Fruit fly (Drosophila melanogaster) whole organism, prepupa: ENCODE measurements around the gene CG33287.
A peak's percentile ranks its signal among the peaks of the same experiment; 100 is the strongest.

Experiments used
- Blimp-1 ChIP-seq: fragments of 200-800 bp; sonication (Bioruptor generic); optimal IDR thresholded peaks from 3 replicates; lab custom pipeline; 2017; ENCODE audit warnings: missing biosample characterization, missing genetic modification characterization, mild to moderate bottlenecking, moderate library complexity, missing genetic modification reagents
- CG10631 ChIP-seq: fragments of 200-800 bp; sonication (Bioruptor generic); optimal IDR thresholded peaks from 2 replicates; lab custom pipeline; 2016; ENCODE audit warnings: missing biosample characterization, missing genetic modification characterization
- CG10669 ChIP-seq: fragments of 200-800 bp; sonication (Bioruptor generic); optimal IDR thresholded peaks from 3 replicates; lab custom pipeline; 2018; ENCODE audit warnings: missing biosample characterization, mild to moderate bottlenecking, missing genetic modification characterization, moderate library complexity
- CG11294 ChIP-seq: fragments of 200-800 bp; sonication (Bioruptor generic); IDR thresholded peaks from 2 replicates; pipeline ENCODE4 v1.3.6; 2022; ENCODE audit warnings: missing biosample characterization, missing genetic modification characterization
- CG11762 ChIP-seq: fragments of 200-800 bp; sonication (Bioruptor generic); optimal IDR thresholded peaks from 3 replicates; lab custom pipeline; 2016; ENCODE audit warnings: missing biosample characterization, missing genetic modification characterization; ENCODE audit not compliant: insufficient read depth
- CG15336 ChIP-seq: fragments of 200-800 bp; sonication (Bioruptor generic); IDR thresholded peaks from 2 replicates; pipeline ENCODE4 v1.3.6; 2022; ENCODE audit warnings: missing biosample characterization, missing genetic modification characterization
- CG1621 ChIP-seq: fragments of 200-800 bp; sonication (Bioruptor generic); optimal IDR thresholded peaks from 3 replicates; lab custom pipeline; 2018; ENCODE audit warnings: missing biosample characterization, mild to moderate bottlenecking, missing genetic modification characterization
- CG16779 ChIP-seq: fragments of 200-800 bp; sonication (Bioruptor generic); optimal IDR thresholded peaks from 3 replicates; lab custom pipeline; 2017; ENCODE audit warnings: missing biosample characterization, mild to moderate bottlenecking, missing genetic modification characterization
- CG3032 ChIP-seq: fragments of 200-800 bp; optimal IDR thresholded peaks from 2 replicates; lab custom pipeline; 2019; ENCODE audit warnings: missing biosample characterization, mild to moderate bottlenecking, missing genetic modification characterization, moderate library complexity
- CG31627 ChIP-seq: fragments of 200-800 bp; sonication (Bioruptor generic); optimal IDR thresholded peaks from 3 replicates; lab custom pipeline; 2016; ENCODE audit warnings: missing biosample characterization, missing genetic modification characterization
- CG32006 ChIP-seq: fragments of 200-800 bp; sonication (Bioruptor generic); optimal IDR thresholded peaks from 3 replicates; lab custom pipeline; 2017; ENCODE audit warnings: missing biosample characterization, mild to moderate bottlenecking, missing genetic modification characterization
- CG34406 ChIP-seq: fragments of 200-800 bp; sonication (Bioruptor generic); optimal IDR thresholded peaks from 3 replicates; lab custom pipeline; 2016; ENCODE audit warnings: missing biosample characterization, missing genetic modification characterization
- CG3919 ChIP-seq: fragments of 200-800 bp; sonication (Bioruptor generic); optimal IDR thresholded peaks from 3 replicates; lab custom pipeline; 2016; ENCODE audit warnings: missing biosample characterization, missing genetic modification characterization
- CG4318 ChIP-seq: fragments of 200-800 bp; sonication (Bioruptor generic); optimal IDR thresholded peaks from 3 replicates; lab custom pipeline; 2017; ENCODE audit warnings: missing biosample characterization, mild to moderate bottlenecking, missing genetic modification characterization
- CG6163 ChIP-seq: fragments of 200-800 bp; sonication (Bioruptor generic); IDR thresholded peaks from 3 replicates; pipeline ENCODE4 v1.3.6; 2022; ENCODE audit warnings: missing biosample characterization, missing genetic modification characterization
- CG6276 ChIP-seq: fragments of 200-800 bp; sonication (Bioruptor generic); optimal IDR thresholded peaks from 2 replicates; lab custom pipeline; 2017; ENCODE audit warnings: missing biosample characterization, mild to moderate bottlenecking, missing genetic modification characterization
- CG6792 ChIP-seq: fragments of 200-800 bp; sonication (Bioruptor generic); optimal IDR thresholded peaks from 3 replicates; lab custom pipeline; 2016; ENCODE audit warnings: missing biosample characterization, missing genetic modification characterization
- CG6808 ChIP-seq: fragments of 200-800 bp; sonication (Bioruptor generic); optimal IDR thresholded peaks from 3 replicates; lab custom pipeline; 2017; ENCODE audit warnings: missing biosample characterization, missing genetic modification characterization, mild to moderate bottlenecking, moderate library complexity, missing genetic modification reagents
- CG6854 ChIP-seq: fragments of 200-800 bp; sonication (Bioruptor generic); optimal IDR thresholded peaks from 2 replicates; lab custom pipeline; 2017; ENCODE audit warnings: missing biosample characterization, mild to moderate bottlenecking, missing genetic modification characterization
- CG8119 ChIP-seq: fragments of 200-800 bp; sonication (Bioruptor generic); IDR thresholded peaks from 3 replicates; pipeline ENCODE4 v1.3.6; 2022; ENCODE audit warnings: missing biosample characterization, missing genetic modification characterization
- CG8632 ChIP-seq: fragments of 200-800 bp; sonication (Bioruptor generic); optimal IDR thresholded peaks from 3 replicates; lab custom pipeline; 2016; ENCODE audit warnings: missing biosample characterization, missing genetic modification characterization
- Eip78C ChIP-seq: fragments of 200-800 bp; sonication (Bioruptor generic); peaks from one replicate; lab custom pipeline; 2016; ENCODE audit warnings: missing biosample characterization, missing genetic modification characterization
- Ets21C ChIP-seq: fragments of 200-800 bp; sonication (Bioruptor generic); optimal IDR thresholded peaks from 3 replicates; lab custom pipeline; 2016; ENCODE audit warnings: missing biosample characterization, missing genetic modification characterization
- Gug ChIP-seq: fragments of 200-800 bp; sonication (Bioruptor generic); IDR thresholded peaks from 2 replicates; pipeline ENCODE4 v1.3.6; 2022; ENCODE audit warnings: missing biosample characterization, missing genetic modification characterization
- Hr38 ChIP-seq: sonication (Bioruptor generic); optimal IDR thresholded peaks from 2 replicates; lab custom pipeline; 2016; ENCODE audit warnings: missing biosample characterization, missing genetic modification characterization
- Hr39 ChIP-seq: fragments of 200-800 bp; sonication (Bioruptor generic); optimal IDR thresholded peaks from 2 replicates; lab custom pipeline; 2016; ENCODE audit warnings: missing biosample characterization, missing genetic modification characterization
- Hr4 ChIP-seq: fragments of 200-800 bp; sonication (Bioruptor generic); optimal IDR thresholded peaks from 3 replicates; lab custom pipeline; 2016; ENCODE audit warnings: missing biosample characterization, missing genetic modification characterization
- Lpt ChIP-seq: fragments of 200-800 bp; sonication (Bioruptor generic); optimal IDR thresholded peaks from 3 replicates; lab custom pipeline; 2016; ENCODE audit warnings: missing biosample characterization, missing genetic modification characterization
- Met ChIP-seq: fragments of 200-800 bp; sonication (Bioruptor generic); optimal IDR thresholded peaks from 3 replicates; lab custom pipeline; 2016; ENCODE audit warnings: missing biosample characterization, missing genetic modification characterization
- OdsH ChIP-seq: fragments of 200-800 bp; sonication (Bioruptor generic); optimal IDR thresholded peaks from 3 replicates; lab custom pipeline; 2016; ENCODE audit warnings: missing biosample characterization, missing genetic modification characterization
- Smox ChIP-seq: fragments of 200-800 bp; sonication (Bioruptor generic); optimal IDR thresholded peaks from 3 replicates; lab custom pipeline; 2016; ENCODE audit warnings: missing biosample characterization, missing genetic modification characterization
- Sox102F ChIP-seq: fragments of 200-800 bp; sonication (Bioruptor generic); optimal IDR thresholded peaks from 2 replicates; lab custom pipeline; 2016; ENCODE audit warnings: missing biosample characterization, mild to moderate bottlenecking, missing genetic modification characterization
- Sox14 ChIP-seq: fragments of 200-800 bp; sonication (Bioruptor generic); optimal IDR thresholded peaks from 3 replicates; lab custom pipeline; 2016; ENCODE audit warnings: missing biosample characterization, missing genetic modification characterization
- achi ChIP-seq: fragments of 200-800 bp; sonication (Bioruptor generic); optimal IDR thresholded peaks from 3 replicates; lab custom pipeline; 2016; ENCODE audit warnings: missing biosample characterization, missing genetic modification characterization
- cyc ChIP-seq: fragments of 200-800 bp; sonication (Bioruptor generic); optimal IDR thresholded peaks from 3 replicates; lab custom pipeline; 2016; ENCODE audit warnings: missing biosample characterization, missing genetic modification characterization
- dac ChIP-seq: fragments of 200-800 bp; sonication (Bioruptor generic); optimal IDR thresholded peaks from 2 replicates; lab custom pipeline; 2017; ENCODE audit warnings: missing biosample characterization, mild to moderate bottlenecking, missing genetic modification characterization
- dsx ChIP-seq: fragments of 200-800 bp; optimal IDR thresholded peaks from 3 replicates; lab custom pipeline; 2019; ENCODE audit warnings: missing biosample characterization, mild to moderate bottlenecking, missing genetic modification characterization, moderate library complexity; ENCODE audit not compliant: poor library complexity, severe bottlenecking
- eg ChIP-seq: fragments of 200-800 bp; sonication (Bioruptor generic); IDR thresholded peaks from 3 replicates; pipeline ENCODE4 v1.3.6; 2022; ENCODE audit warnings: missing biosample characterization, missing genetic modification characterization
- esn ChIP-seq: fragments of 200-800 bp; sonication (Bioruptor generic); optimal IDR thresholded peaks from 2 replicates; lab custom pipeline; 2016; ENCODE audit warnings: missing biosample characterization, mild to moderate bottlenecking, missing genetic modification characterization, moderate library complexity
- fkh ChIP-seq: fragments of 200-800 bp; sonication (Bioruptor generic); optimal IDR thresholded peaks from 3 replicates; lab custom pipeline; 2017; ENCODE audit warnings: missing biosample characterization, mild to moderate bottlenecking, missing genetic modification characterization, moderate library complexity
- pdm3 ChIP-seq: fragments of 200-800 bp; sonication (Bioruptor generic); optimal IDR thresholded peaks from 3 replicates; lab custom pipeline; 2016; ENCODE audit warnings: missing biosample characterization, missing genetic modification characterization
- salr ChIP-seq, 2 experiments: fragments of 200-800 bp; sonication (Bioruptor generic); optimal IDR thresholded peaks; 3 replicates each; lab custom pipeline; 2016 to 2018; ENCODE audit warnings: missing biosample characterization in 2 of 2, missing genetic modification characterization in 2 of 2, mild to moderate bottlenecking in 1 of 2
- ss ChIP-seq, 2 experiments: fragments of 200-800 bp; sonication (Bioruptor generic); optimal IDR thresholded peaks; 2 replicates in 1 of 2; 3 replicates in 1 of 2; lab custom pipeline; 2017 to 2018; ENCODE audit warnings: mild to moderate bottlenecking in 2 of 2, missing biosample characterization in 2 of 2, missing genetic modification characterization in 2 of 2, moderate library complexity in 1 of 2
- svp ChIP-seq: fragments of 200-800 bp; sonication (Bioruptor generic); peaks from one replicate; lab custom pipeline; 2016; ENCODE audit warnings: missing biosample characterization, missing genetic modification characterization
- topi ChIP-seq: fragments of 200-800 bp; sonication (Bioruptor generic); optimal IDR thresholded peaks from 3 replicates; lab custom pipeline; 2016; ENCODE audit warnings: missing biosample characterization, missing genetic modification characterization
- vri ChIP-seq: fragments of 200-800 bp; sonication (Bioruptor generic); optimal IDR thresholded peaks from 3 replicates; lab custom pipeline; 2016; ENCODE audit warnings: missing biosample characterization, mild to moderate bottlenecking, missing genetic modification characterization

CG33287 gene

DNA sequence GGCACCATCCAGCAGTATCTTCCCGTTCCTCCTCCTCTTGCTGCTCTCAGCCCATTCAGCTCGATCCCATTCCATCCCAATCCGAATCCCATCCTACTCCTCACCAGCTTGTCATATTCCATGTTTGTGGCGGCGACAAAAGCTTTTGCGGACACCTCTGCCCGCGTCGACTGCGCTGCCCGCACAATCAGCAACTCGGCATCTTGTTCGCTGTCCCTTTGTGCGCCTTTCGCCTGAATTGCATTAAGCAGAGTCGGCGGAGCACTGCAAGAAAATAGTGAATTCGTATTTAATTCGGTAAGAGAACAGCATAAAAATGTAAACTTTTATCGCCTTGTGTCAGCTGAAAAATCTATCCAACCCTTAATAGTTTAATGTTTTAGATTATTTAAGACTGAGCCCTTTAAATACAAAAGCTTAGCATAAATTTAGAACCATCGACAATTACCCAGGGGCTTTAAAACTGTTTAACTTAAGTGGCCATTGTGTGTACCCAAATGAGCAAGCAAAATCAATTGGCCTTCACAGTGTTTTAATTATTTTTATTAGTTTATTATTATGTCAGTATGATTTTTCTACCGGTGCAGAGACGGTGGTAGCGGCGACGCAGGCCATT is 19.8 kb downstream of the CG33287 start (continued):
- peak; percentile 96 for TF ChIP-seq CG6808 (GFP tag; lab: Kevin White, UChicago)
- peak; percentile 72 for TF ChIP-seq Gug (GFP tag; lab: Robert Waterston, UW)
- TF ChIP-seq OdsH (GFP tag; lab: Kevin White, UChicago) = peak; percentile 94
- TF ChIP-seq eg (GFP tag; lab: Robert Waterston, UW) = peak; percentile 61
- TF ChIP-seq CG32006 = peak; percentile 94
- TF ChIP-seq CG6163 (GFP tag; lab: Robert Waterston, UW) = peak; percentile 71; the same call in 1 of the 3 replicates
- TF ChIP-seq salr (GFP tag; optimal IDR thresholded peaks at IDR 0.05; lab: Kevin White, UChicago) = peak; percentile 84 to 94
- TF ChIP-seq CG10669 (GFP tag; lab: Kevin White, UChicago) = peak; percentile 96
- TF ChIP-seq Met = peak; percentile 91
- TF ChIP-seq Eip78C = peak; percentile 99
- peak; percentile 94 for TF ChIP-seq Sox14
- TF ChIP-seq CG3032 = peak; percentile 97
- TF ChIP-seq vri = peak; percentile 65
- TF ChIP-seq Smox (GFP tag; lab: Kevin White, UChicago) = peak; percentile 88
- TF ChIP-seq CG11762 (GFP tag; lab: Kevin White, UChicago) = peak; percentile 89
- TF ChIP-seq CG6792 (GFP tag; lab: Kevin White, UChicago) = peak; percentile 91
- TF ChIP-seq CG11294 = peak; percentile 43; the same call in 1 of the 2 replicates
- TF ChIP-seq Sox102F (GFP tag; lab: Kevin White, UChicago) = peak; percentile 86
- peak; percentile 95 for TF ChIP-seq CG34406 (GFP tag; lab: Kevin White, UChicago)
- TF ChIP-seq CG3919 = peak; percentile 96

DNA sequence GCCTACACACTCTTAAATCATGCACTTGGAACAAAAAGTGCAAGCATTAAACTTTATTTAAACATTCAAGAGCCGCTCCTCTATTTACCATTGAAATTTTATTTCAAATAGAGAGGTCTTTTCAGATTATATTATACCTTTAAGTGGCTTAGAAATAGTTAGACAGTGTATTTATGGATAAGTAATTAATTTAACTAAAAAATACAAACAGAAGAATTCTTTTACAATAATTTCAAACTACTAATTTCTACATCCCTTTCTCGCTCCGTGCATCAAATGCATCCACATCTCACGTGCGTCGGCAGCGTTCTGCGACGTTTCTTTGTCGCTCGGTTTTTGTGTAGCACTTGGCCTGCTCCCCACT is 20.3 kb downstream of the CG33287 start:
- TF ChIP-seq svp (peak; percentile 98), CG6808 (GFP tag; lab: Kevin White, UChicago) (peak; percentile 95), dac (GFP tag; lab: Kevin White, UChicago) (peak; percentile 57), cyc (GFP tag; lab: Kevin White, UChicago) (peak; percentile 94), eg (GFP tag; lab: Robert Waterston, UW) (peak; percentile 84), fkh (GFP tag; lab: Kevin White, UChicago) (no peak), CG6276 (peak; percentile 83), CG31627 (peak; percentile 95), topi (peak; percentile 97), CG32006 (peak; percentile 94), pdm3 (GFP tag; lab: Kevin White, UChicago) (peak; percentile 97), Lpt (GFP tag; lab: Kevin White, UChicago) (peak; percentile 93), vri (peak; percentile 89), Hr39 (peak; percentile 94), CG8632 (GFP tag; lab: Kevin White, UChicago) (peak; percentile 97), Hr38 (GFP tag; lab: Kevin White, UChicago) (no peak), CG6854 (GFP tag; lab: Kevin White, UChicago) (peak; percentile 66), OdsH (GFP tag; lab: Kevin White, UChicago) (peak; percentile 97), CG10631 (GFP tag; lab: Kevin White, UChicago) (peak; percentile 99), Gug (GFP tag; lab: Robert Waterston, UW) (peak; percentile 89), CG3919 (peak; percentile 97), esn (GFP tag; lab: Kevin White, UChicago) (peak; percentile 96), CG16779 (tag; lab: Kevin White, UChicago) (peak; percentile 87), CG11294 (peak; percentile 85), CG8119 (peak; percentile 94), Hr4 (peak; percentile 92), Blimp-1 (GFP tag; lab: Kevin White, UChicago) (peak; percentile 78), achi (GFP tag; lab: Kevin White, UChicago) (peak; percentile 96), dsx (GFP tag; lab: Kevin White, UChicago) (peak; percentile 97), CG15336 (GFP tag; lab: Robert Waterston, UW) (peak; percentile 91), ss (GFP tag; optimal IDR thresholded peaks at IDR 0.05; lab: Kevin White, UChicago) (peak; percentile 93 to 96), CG11762 (GFP tag; lab: Kevin White, UChicago) (peak; percentile 93), Eip78C (peak; percentile 99), Met (peak; percentile 96), CG1621 (tag; lab: Kevin White, UChicago) (peak; percentile 92), Ets21C (peak; percentile 92), CG3032 (peak; percentile 98), Sox102F (GFP tag; lab: Kevin White, UChicago) (peak; percentile 92), CG4318 (GFP tag; lab: Kevin White, UChicago) (peak; percentile 90), Sox14 (peak; percentile 97), salr (GFP tag; optimal IDR thresholded peaks at IDR 0.05; lab: Kevin White, UChicago) (peak; percentile 89 to 95), Smox (GFP tag; lab: Kevin White, UChicago) (peak; percentile 95)
